Worm (Caenorhabditis elegans) whole organism, early embryonic: Measurements from ENCODE around the gene ztf-8.

Source experiments
- B0310.2 ChIP-seq: sonication (generic microtip); optimal IDR thresholded peaks from 2 replicates; lab custom pipeline; 2016; ENCODE audit warnings: mild to moderate bottlenecking, missing genetic modification characterization, missing compliant biosample characterization
- F13C5.2 ChIP-seq: sonication (generic microtip); optimal IDR thresholded peaks from 2 replicates; lab custom pipeline; 2017; ENCODE audit warnings: mild to moderate bottlenecking, missing genetic modification characterization, inconsistent platforms, missing compliant biosample characterization
- aly-1 ChIP-seq: sonication (generic microtip); optimal IDR thresholded peaks from 2 replicates; lab custom pipeline; 2016; ENCODE audit warnings: missing genetic modification characterization, missing compliant biosample characterization
- ama-1 ChIP-seq: fragments of 150-350 bp; optimal IDR thresholded peaks from 2 replicates; lab custom pipeline; 2014
- ceh-13 ChIP-seq: fragments of 200-800 bp; sonication (Bioruptor generic); optimal IDR thresholded peaks from 2 replicates; lab custom pipeline; 2018; ENCODE audit warnings: mild to moderate bottlenecking, missing genetic modification characterization, missing compliant biosample characterization
- ceh-36 ChIP-seq: sonication (generic microtip); optimal IDR thresholded peaks from 2 replicates; lab custom pipeline; 2016; ENCODE audit warnings: missing genetic modification characterization, inconsistent platforms, missing compliant biosample characterization
- ets-7 ChIP-seq: sonication (generic microtip); optimal IDR thresholded peaks from 2 replicates; lab custom pipeline; 2016; ENCODE audit warnings: missing genotype, missing genetic modification characterization, missing compliant biosample characterization
- flt-1 ChIP-seq: fragments of 200-800 bp; sonication (Bioruptor generic); IDR thresholded peaks from 2 replicates; pipeline ENCODE4 v1.3.6; 2022; ENCODE audit warnings: missing genetic modification characterization, missing compliant biosample characterization
- hmbx-1 ChIP-seq: sonication (generic microtip); optimal IDR thresholded peaks from 2 replicates; lab custom pipeline; 2016; ENCODE audit warnings: mild to moderate bottlenecking, missing genetic modification characterization, missing compliant biosample characterization
- hmg-4 ChIP-seq: fragments of 200-800 bp; sonication (Bioruptor generic); optimal IDR thresholded peaks from 2 replicates; lab custom pipeline; 2018; ENCODE audit warnings: mild to moderate bottlenecking, missing genetic modification characterization, missing compliant biosample characterization
- hnd-1 ChIP-seq: sonication (generic microtip); optimal IDR thresholded peaks from 2 replicates; lab custom pipeline; 2016; ENCODE audit warnings: missing genetic modification characterization, missing compliant biosample characterization
- pes-1 ChIP-seq: fragments of 200-800 bp; sonication (Bioruptor generic); IDR thresholded peaks from 2 replicates; pipeline ENCODE4 v1.3.6; 2022; ENCODE audit warnings: missing genetic modification reagents, missing genetic modification characterization, missing compliant biosample characterization
- scrt-1 ChIP-seq: fragments of 200-800 bp; sonication (Bioruptor generic); IDR thresholded peaks from 2 replicates; pipeline ENCODE4 v1.3.6; 2022; ENCODE audit warnings: missing genetic modification characterization, missing compliant biosample characterization
- sea-1 ChIP-seq: fragments of 200-800 bp; sonication (Bioruptor generic); conservative IDR thresholded peaks from 2 replicates; pipeline ENCODE4 v1.3.6; 2022; ENCODE audit warnings: missing genetic modification characterization, missing compliant biosample characterization
- tbx-11 ChIP-seq: fragments of 200-800 bp; sonication (Bioruptor generic); IDR thresholded peaks from 2 replicates; pipeline ENCODE4 v1.3.6; 2022; ENCODE audit warnings: missing genetic modification characterization, missing compliant biosample characterization
- tbx-37 ChIP-seq: fragments of 200-800 bp; sonication (Bioruptor generic); conservative IDR thresholded peaks from 2 replicates; pipeline ENCODE4 v1.3.6; 2022; ENCODE audit warnings: missing genetic modification reagents, missing genetic modification characterization, missing compliant biosample characterization
- tra-4 ChIP-seq: sonication (generic microtip); optimal IDR thresholded peaks from 2 replicates; lab custom pipeline; 2017; ENCODE audit warnings: missing genetic modification characterization, missing compliant biosample characterization

ztf-8 gene

DNA sequence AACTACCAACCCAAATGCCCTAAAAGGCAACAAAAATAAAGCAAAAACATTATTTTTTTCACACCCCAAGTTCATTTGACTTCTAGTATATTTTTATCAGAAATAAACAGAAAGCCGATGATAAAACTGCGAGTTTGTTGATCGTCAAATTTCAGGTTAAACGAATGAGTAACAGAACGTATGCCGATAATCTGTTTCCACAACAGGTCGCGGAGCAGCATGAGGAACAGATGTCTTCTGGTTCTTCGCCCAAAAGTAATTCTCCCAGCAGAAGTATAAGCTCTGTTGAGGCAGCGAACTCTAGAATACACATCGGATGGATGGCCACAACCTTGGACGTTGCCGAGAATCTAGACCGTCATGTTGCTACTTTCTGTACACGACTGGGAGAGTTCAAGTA is 42.9 kb downstream of the ztf-8 start, which contains the start of gene prmt-5:
Gene prmt-5 (plus strand): TSS at position 141 of the 400 bp plus-strand sequence.
- TF ChIP-seq F13C5.2 (tag; lab: Kevin White, UChicago) (no peak), ceh-36 (no peak), pes-1 (no peak), tbx-37 (GFP tag; lab: Robert Waterston, UW) (no peak), sea-1 (GFP tag; lab: Robert Waterston, UW) (no peak), scrt-1 (GFP tag; lab: Robert Waterston, UW) (no peak), tbx-11 (GFP tag; lab: Robert Waterston, UW) (no peak), B0310.2 (no peak), aly-1 (no peak), hnd-1 (tag; lab: Kevin White, UChicago) (no peak), ets-7 (tag; lab: Kevin White, UChicago) (no peak), tra-4 (no peak), ama-1 (lab: Kevin White, UChicago) (no peak), flt-1 (no peak), hmg-4 (GFP tag; lab: Kevin White, UChicago) (no peak), ceh-13 (no peak), hmbx-1 (tag; lab: Kevin White, UChicago) (no peak)

- TF ChIP-seq flt-1 (no peak), ets-7 (tag; lab: Kevin White, UChicago) (no peak), scrt-1 (GFP tag; lab: Robert Waterston, UW) (no peak), aly-1 (no peak), B0310.2 (no peak), pes-1 (no peak), ceh-36 (no peak), tbx-37 (GFP tag; lab: Robert Waterston, UW) (no peak), hmg-4 (GFP tag; lab: Kevin White, UChicago) (no peak), ceh-13 (no peak), ama-1 (lab: Kevin White, UChicago) (no peak), hnd-1 (tag; lab: Kevin White, UChicago) (no peak), tbx-11 (GFP tag; lab: Robert Waterston, UW) (no peak), F13C5.2 (tag; lab: Kevin White, UChicago) (no peak), tra-4 (no peak), hmbx-1 (tag; lab: Kevin White, UChicago) (no peak), sea-1 (GFP tag; lab: Robert Waterston, UW) (no peak)
Observed at ce11 chrIII:5229511-5230250, 43.6 kb downstream of the ztf-8 start.

ce11 chrIII:5228839-5229238 is 44.4 kb downstream of the ztf-8 start:
- TF ChIP-seq sea-1 (GFP tag; lab: Robert Waterston, UW) = no peak
- TF ChIP-seq tbx-37 (GFP tag; lab: Robert Waterston, UW) = no peak
- TF ChIP-seq aly-1 = no peak
- TF ChIP-seq ama-1 (lab: Kevin White, UChicago) = no peak
- no peak for TF ChIP-seq ceh-13
- TF ChIP-seq scrt-1 (GFP tag; lab: Robert Waterston, UW) = no peak
- no peak for TF ChIP-seq tbx-11 (GFP tag; lab: Robert Waterston, UW)
- TF ChIP-seq tra-4 = no peak
- TF ChIP-seq pes-1 = no peak

- no peak for TF ChIP-seq hmbx-1 (tag; lab: Kevin White, UChicago)
- peak; percentile 75 for TF ChIP-seq F13C5.2 (tag; lab: Kevin White, UChicago)
- no peak for TF ChIP-seq ama-1 (lab: Kevin White, UChicago)
- no peak for TF ChIP-seq tbx-37 (GFP tag; lab: Robert Waterston, UW)
- peak; percentile 51; the same call in 1 of the 2 replicates for TF ChIP-seq pes-1
- no peak for TF ChIP-seq ceh-36
- no peak for TF ChIP-seq ets-7 (tag; lab: Kevin White, UChicago)
- TF ChIP-seq tbx-11 (GFP tag; lab: Robert Waterston, UW) = no peak
- TF ChIP-seq scrt-1 (GFP tag; lab: Robert Waterston, UW) = no peak
- TF ChIP-seq hnd-1 (tag; lab: Kevin White, UChicago) = no peak
- TF ChIP-seq B0310.2 = no peak
- TF ChIP-seq flt-1 = no peak
- TF ChIP-seq hmg-4 (GFP tag; lab: Kevin White, UChicago) = peak; percentile 14
- TF ChIP-seq sea-1 (GFP tag; lab: Robert Waterston, UW) = no peak
- TF ChIP-seq tra-4 = no peak
- TF ChIP-seq ceh-13 = no peak
- TF ChIP-seq aly-1 = no peak
Observed at ce11 chrIII:5227831-5228467, 45.3 kb downstream of the ztf-8 start, which contains the start of the genes C34E10.12, C34E10.10 and atp-2. C34E10.12 (minus strand) TSS chrIII:5227881. C34E10.10 (minus strand) TSS chrIII:5227884. atp-2 (plus strand) TSS chrIII:5228417.

ce11 chrIII:5225321-5225720 is 48.0 kb downstream of the ztf-8 start, which contains the start of gene nex-1:
nex-1 (plus strand) TSS chrIII:5225621.
- TF ChIP-seq sea-1 (GFP tag; lab: Robert Waterston, UW) (no peak), B0310.2 (no peak), hnd-1 (tag; lab: Kevin White, UChicago) (no peak), flt-1 (no peak), tbx-37 (GFP tag; lab: Robert Waterston, UW) (no peak), aly-1 (no peak), ceh-36 (no peak), F13C5.2 (tag; lab: Kevin White, UChicago) (no peak), tbx-11 (GFP tag; lab: Robert Waterston, UW) (no peak), hmg-4 (GFP tag; lab: Kevin White, UChicago) (no peak), hmbx-1 (tag; lab: Kevin White, UChicago) (no peak), ets-7 (tag; lab: Kevin White, UChicago) (no peak), ama-1 (lab: Kevin White, UChicago) (no peak), pes-1 (no peak)

DNA sequence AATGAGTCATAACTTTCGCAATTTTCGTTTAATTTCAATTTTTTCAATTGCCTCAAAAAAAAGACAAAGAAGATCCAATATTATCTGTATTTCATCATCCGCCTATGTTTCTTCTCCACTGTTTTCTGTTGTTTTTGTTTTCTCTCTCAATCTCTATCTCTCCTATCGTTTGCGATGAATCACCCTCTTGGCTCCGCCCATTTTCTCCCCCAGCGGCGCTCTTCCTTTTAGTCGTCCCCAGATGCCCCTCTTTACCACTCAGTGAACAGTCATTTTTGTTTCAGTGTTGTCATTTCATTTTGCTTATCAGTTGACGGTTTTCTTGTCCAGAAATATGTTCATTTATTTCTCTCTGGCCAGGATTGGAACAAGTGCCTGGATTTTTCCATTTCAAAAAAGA is 48.4 kb downstream of the ztf-8 start:
- no peak for TF ChIP-seq tbx-37 (GFP tag; lab: Robert Waterston, UW)

ce11 chrIII:5222777-5223176 is 50.5 kb downstream of the ztf-8 start:
- TF ChIP-seq ceh-13 (no peak), tbx-11 (GFP tag; lab: Robert Waterston, UW) (no peak), tbx-37 (GFP tag; lab: Robert Waterston, UW) (no peak), hmg-4 (GFP tag; lab: Kevin White, UChicago) (no peak), tra-4 (no peak), F13C5.2 (tag; lab: Kevin White, UChicago) (no peak), aly-1 (no peak), ceh-36 (no peak), flt-1 (no peak), pes-1 (no peak), hmbx-1 (tag; lab: Kevin White, UChicago) (no peak), scrt-1 (GFP tag; lab: Robert Waterston, UW) (no peak), ets-7 (tag; lab: Kevin White, UChicago) (no peak), ama-1 (lab: Kevin White, UChicago) (no peak), sea-1 (GFP tag; lab: Robert Waterston, UW) (no peak)
